Fruit fly (Drosophila melanogaster) Kc167 (cell line): ENCODE results near the gene CG34181.

ENCODE experiments used
- Myc ChIP-seq: fragments of >200 bp; optimal IDR thresholded peaks from 2 replicates; lab custom pipeline; 2017; ENCODE audit warnings: missing external identifiers
- Sin3A ChIP-seq: fragments of >200 bp; optimal IDR thresholded peaks from 2 replicates; lab custom pipeline; 2018; ENCODE audit warnings: missing external identifiers
- insv ChIP-seq: fragments of >200 bp; optimal IDR thresholded peaks from 3 replicates; lab custom pipeline; 2018; ENCODE audit warnings: missing external identifiers
- psq ChIP-seq: fragments of >200 bp; optimal IDR thresholded peaks from 2 replicates; lab custom pipeline; 2017; ENCODE audit warnings: missing external identifiers

dm6 chr2L:9342532-9342931, 24.9 kb upstream of the CG34181 start, which contains the start of gene CG3748:
- no peak for TF ChIP-seq psq (lab: Kevin White, UChicago)
- no peak for TF ChIP-seq Myc
- no peak for TF ChIP-seq insv (lab: Kevin White, UChicago)
- no peak for TF ChIP-seq Sin3A (lab: Kevin White, UChicago)
